Worm (Caenorhabditis elegans) whole organism, L2 larva: Measurements from ENCODE around the gene aagr-1.

Experiments
- ZK546.5 ChIP-seq: sonication (generic microtip); optimal IDR thresholded peaks from 2 replicates; lab custom pipeline; 2017; ENCODE audit warnings: missing biosample characterization, missing genetic modification characterization
- nhr-12 ChIP-seq: fragments of 150-350 bp; optimal IDR thresholded peaks from 2 replicates; lab custom pipeline; 2014; ENCODE audit warnings: missing biosample characterization, missing genetic modification characterization
- nhr-23 ChIP-seq: fragments of 150-350 bp; optimal IDR thresholded peaks from 2 replicates; lab custom pipeline; 2014; ENCODE audit warnings: missing biosample characterization, missing genetic modification reagents, missing genetic modification characterization
- skn-1 ChIP-seq: sonication (generic microtip); optimal IDR thresholded peaks from 2 replicates; lab custom pipeline; 2017; ENCODE audit warnings: missing biosample characterization, missing genetic modification characterization
- unc-39 ChIP-seq: fragments of 150-350 bp; optimal IDR thresholded peaks from 2 replicates; lab custom pipeline; 2014; ENCODE audit warnings: missing biosample characterization, missing genetic modification characterization

DNA sequence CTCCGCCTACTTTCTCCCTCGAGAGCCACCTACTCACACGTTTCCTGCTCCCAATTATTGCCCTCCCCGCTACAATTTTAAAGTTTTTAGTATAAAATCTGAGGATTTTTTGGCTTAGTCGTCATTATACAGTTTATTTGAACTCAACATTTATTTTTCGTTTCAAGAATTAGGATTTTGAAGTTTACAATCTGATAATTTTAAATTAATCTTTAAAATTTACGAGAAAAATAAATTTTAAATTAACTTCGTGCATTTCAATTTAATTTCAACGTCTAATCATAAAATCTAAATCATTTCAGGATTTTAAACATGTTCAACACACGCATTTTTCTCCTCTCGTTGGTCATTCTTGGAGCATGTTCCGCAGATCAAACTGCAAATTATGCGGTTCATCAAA, 37.4 kb upstream of the aagr-1 start, which contains the start of gene F35H10.2:
- TF ChIP-seq unc-39 (no peak), skn-1 (tag; lab: Kevin White, UChicago) (no peak), nhr-12 (no peak), nhr-23 (tag; lab: Kevin White, UChicago) (no peak), ZK546.5 (no peak)
